Fruit fly (Drosophila melanogaster): ENCODE data around the gene CG5245.

The CG5245 gene

dm6 chr3R:12439401-12440143 lies 10.2 kb downstream of the CG5245 start, which contains the start of gene Desat1 (continued):
- TF ChIP-seq Blimp-1 (GFP tag; optimal IDR thresholded peaks at IDR 0.05) (no peak), CG11093 (GFP tag; IDR thresholded peaks at IDR 0.05) (no peak), CG7987 (GFP tag; optimal IDR thresholded peaks at IDR 0.05) (peak; percentile 80), CG8924 (tag; optimal IDR thresholded peaks at IDR 0.05) (peak; percentile 34), CG15011 (GFP tag; optimal IDR thresholded peaks at IDR 0.05) (no peak), CG9876 (GFP tag; optimal IDR thresholded peaks at IDR 0.05) (no peak), sqz (GFP tag; optimal IDR thresholded peaks at IDR 0.05) (no peak), CG42726 (GFP tag; IDR thresholded peaks at IDR 0.05; ENCODE audit: partially characterized antibody) (peak; percentile 58; the same call in 1 of the 2 replicates), Ets65A (GFP tag) (no peak), Fer2 (tag; optimal IDR thresholded peaks at IDR 0.05) (no peak), CG3726 (GFP tag; IDR thresholded peaks at IDR 0.05) (no peak), CG6272 (GFP tag; IDR thresholded peaks at IDR 0.05) (no peak), Atf6 (GFP tag; IDR thresholded peaks at IDR 0.05) (no peak), ewg (GFP tag; optimal IDR thresholded peaks at IDR 0.05) (no peak), CG6254 (GFP tag; optimal IDR thresholded peaks at IDR 0.05) (no peak), CG6813 (GFP tag; optimal IDR thresholded peaks at IDR 0.05) (no peak), HmgZ (tag; optimal IDR thresholded peaks at IDR 0.05) (peak; percentile 36), ash1 (GFP tag; optimal IDR thresholded peaks at IDR 0.05) (no peak), chinmo (GFP tag; IDR thresholded peaks at IDR 0.05; ENCODE audit: partially characterized antibody) (peak; percentile 89; the same call in 3 of the 4 replicates), caup (GFP tag; optimal IDR thresholded peaks at IDR 0.05; ENCODE audit: severe bottlenecking) (no peak), CG5245 (GFP tag; optimal IDR thresholded peaks at IDR 0.05) (no peak), CG9609 (GFP tag; optimal IDR thresholded peaks at IDR 0.05) (no peak), cas (GFP tag; IDR thresholded peaks at IDR 0.05) (no peak), CG10274 (GFP tag; optimal IDR thresholded peaks at IDR 0.05) (no peak), NK7.1 (GFP tag; optimal IDR thresholded peaks at IDR 0.05) (no peak), CG6765 (GFP tag; optimal IDR thresholded peaks at IDR 0.05) (peak; percentile 14), Hr51 (GFP tag; optimal IDR thresholded peaks at IDR 0.05) (no peak), D (optimal IDR thresholded peaks at IDR 0.05) (no peak), D (GFP tag; optimal IDR thresholded peaks at IDR 0.05) (no peak), CG6854 (GFP tag; optimal IDR thresholded peaks at IDR 0.05) (no peak), CG31441 (GFP tag; IDR thresholded peaks at IDR 0.05) (no peak), Hr78 (GFP tag; optimal IDR thresholded peaks at IDR 0.05) (peak in 1 of 2 experiments; percentile 41), CG13287 (GFP tag; IDR thresholded peaks at IDR 0.05; ENCODE audit: partially characterized antibody) (peak; percentile 94), Bdp1 (GFP tag; optimal IDR thresholded peaks at IDR 0.05) (no peak), insv (GFP tag; optimal IDR thresholded peaks at IDR 0.05) (peak; percentile 86 to 97), CG30020 (tag; optimal IDR thresholded peaks at IDR 0.05) (peak; percentile 32), zen2 (GFP tag; IDR thresholded peaks at IDR 0.05; ENCODE audit: partially characterized antibody) (peak; percentile 88), Mad (GFP tag; optimal IDR thresholded peaks at IDR 0.05) (no peak), pzg (GFP tag; optimal IDR thresholded peaks at IDR 0.05) (peak; percentile 63), CG17359 (tag; optimal IDR thresholded peaks at IDR 0.05) (no peak), stwl (tag; optimal IDR thresholded peaks at IDR 0.05) (peak; percentile 86), aop (GFP tag; IDR thresholded peaks at IDR 0.05) (no peak), Dp (GFP tag; optimal IDR thresholded peaks at IDR 0.05) (peak; percentile 58)

Measured in whole organism, embryonic.